Worm (Caenorhabditis elegans) whole organism, L2 larva: Measurements from ENCODE around the gene C08E8.11.
A peak's percentile ranks its signal among the peaks of the same experiment; 100 is the strongest.

Source experiments
- C34F6.9 ChIP-seq: fragments of 150-350 bp; optimal IDR thresholded peaks from 2 replicates; lab custom pipeline; 2014; ENCODE audit warnings: missing biosample characterization, missing genetic modification characterization
- F13H6.1 ChIP-seq: sonication (generic microtip); optimal IDR thresholded peaks from 2 replicates; lab custom pipeline; 2016; ENCODE audit warnings: missing genetic modification characterization, missing compliant biosample characterization
- R02D3.7 ChIP-seq: fragments of 150-350 bp; optimal IDR thresholded peaks from 2 replicates; lab custom pipeline; 2014; ENCODE audit warnings: missing biosample characterization, missing genetic modification characterization
- ZK546.5 ChIP-seq: sonication (generic microtip); optimal IDR thresholded peaks from 2 replicates; lab custom pipeline; 2017; ENCODE audit warnings: missing biosample characterization, missing genetic modification characterization
- alr-1 ChIP-seq: fragments of 150-350 bp; optimal IDR thresholded peaks from 2 replicates; lab custom pipeline; 2014; ENCODE audit warnings: missing biosample characterization, missing genetic modification characterization
- aly-2 ChIP-seq: fragments of 150-350 bp; optimal IDR thresholded peaks from 2 replicates; lab custom pipeline; 2014; ENCODE audit warnings: missing biosample characterization, missing genetic modification characterization
- ama-1 ChIP-seq: fragments of 150-350 bp; optimal IDR thresholded peaks from 2 replicates; lab custom pipeline; 2018; ENCODE audit warnings: inconsistent platforms
- blmp-1 ChIP-seq: sonication (generic microtip); optimal IDR thresholded peaks from 2 replicates; lab custom pipeline; 2017; ENCODE audit warnings: missing genetic modification characterization, mild to moderate bottlenecking, missing compliant biosample characterization, antibody characterized with exemption, moderate library complexity; ENCODE audit not compliant: insufficient read depth
- crh-2 ChIP-seq: sonication (generic microtip); optimal IDR thresholded peaks from 2 replicates; lab custom pipeline; 2017; ENCODE audit warnings: missing biosample characterization, missing genetic modification characterization
- egl-27 ChIP-seq: sonication (generic microtip); optimal IDR thresholded peaks from 3 replicates; lab custom pipeline; 2017; ENCODE audit warnings: missing biosample characterization, missing genetic modification reagents, missing genetic modification characterization
- elt-1 ChIP-seq: fragments of 150-350 bp; optimal IDR thresholded peaks from 2 replicates; lab custom pipeline; 2014; ENCODE audit warnings: missing biosample characterization, missing genetic modification characterization
- elt-3 ChIP-seq: sonication (generic microtip); optimal IDR thresholded peaks from 2 replicates; lab custom pipeline; 2017; ENCODE audit warnings: missing biosample characterization, missing genetic modification characterization
- fos-1 ChIP-seq: fragments of 150-350 bp; optimal IDR thresholded peaks from 2 replicates; lab custom pipeline; 2014; ENCODE audit warnings: missing biosample characterization, missing genetic modification characterization
- lin-11 ChIP-seq: fragments of 150-350 bp; sonication (generic microtip); optimal IDR thresholded peaks from 2 replicates; lab custom pipeline; 2014; ENCODE audit warnings: missing biosample characterization, missing genetic modification characterization, inconsistent platforms, mixed read lengths
- lin-13 ChIP-seq: fragments of 150-350 bp; optimal IDR thresholded peaks from 2 replicates; lab custom pipeline; 2014; ENCODE audit warnings: missing biosample characterization, missing genetic modification reagents, missing genetic modification characterization
- lin-39 ChIP-seq: fragments of 150-350 bp; optimal IDR thresholded peaks from 2 replicates; lab custom pipeline; 2014; ENCODE audit warnings: missing biosample characterization, missing genetic modification reagents, missing genetic modification characterization
- lsy-2 ChIP-seq, 2 experiments: fragments of 150-350 bp in 1 of 2; sonication (generic microtip) in 1 of 2; optimal IDR thresholded peaks; 2 replicates each; lab custom pipeline; 2014 to 2017; ENCODE audit warnings: missing biosample characterization in 2 of 2, missing genetic modification characterization in 2 of 2
- mbf-1 ChIP-seq: sonication (generic microtip); optimal IDR thresholded peaks from 2 replicates; lab custom pipeline; 2017; ENCODE audit warnings: missing biosample characterization, missing genetic modification characterization
- mdl-1 ChIP-seq, 2 experiments: fragments of 150-350 bp in 1 of 2; sonication (generic microtip) in 1 of 2; optimal IDR thresholded peaks; 2 replicates each; lab custom pipeline; 2017; ENCODE audit warnings: missing biosample characterization in 2 of 2, missing genetic modification characterization in 2 of 2
- nhr-10 ChIP-seq: sonication (generic microtip); optimal IDR thresholded peaks from 2 replicates; lab custom pipeline; 2017; ENCODE audit warnings: missing biosample characterization, missing genetic modification characterization
- nhr-11 ChIP-seq: fragments of 150-350 bp; optimal IDR thresholded peaks from 2 replicates; lab custom pipeline; 2014; ENCODE audit warnings: missing biosample characterization, missing genetic modification characterization
- nhr-129 ChIP-seq: fragments of 150-350 bp; optimal IDR thresholded peaks from 2 replicates; lab custom pipeline; 2014; ENCODE audit warnings: missing biosample characterization, missing genetic modification characterization
- nhr-21 ChIP-seq: fragments of 150-350 bp; optimal IDR thresholded peaks from 2 replicates; lab custom pipeline; 2014; ENCODE audit warnings: missing biosample characterization, missing genetic modification characterization
- nhr-23 ChIP-seq: fragments of 150-350 bp; optimal IDR thresholded peaks from 2 replicates; lab custom pipeline; 2014; ENCODE audit warnings: missing biosample characterization, missing genetic modification reagents, missing genetic modification characterization
- nhr-25 ChIP-seq: fragments of 150-350 bp; sonication (generic microtip); optimal IDR thresholded peaks from 3 replicates; lab custom pipeline; 2014; ENCODE audit warnings: missing biosample characterization, missing genetic modification characterization
- nhr-6 ChIP-seq: fragments of 150-350 bp; optimal IDR thresholded peaks from 2 replicates; lab custom pipeline; 2014; ENCODE audit warnings: missing biosample characterization, missing genetic modification characterization
- peb-1 ChIP-seq: fragments of 150-350 bp; optimal IDR thresholded peaks from 2 replicates; lab custom pipeline; 2014; ENCODE audit warnings: missing biosample characterization, missing genetic modification characterization
- skn-1 ChIP-seq: sonication (generic microtip); optimal IDR thresholded peaks from 2 replicates; lab custom pipeline; 2017; ENCODE audit warnings: missing biosample characterization, missing genetic modification characterization
- sma-3 ChIP-seq: sonication (generic microtip); optimal IDR thresholded peaks from 2 replicates; lab custom pipeline; 2016; ENCODE audit warnings: missing genetic modification reagents, missing genetic modification characterization, missing compliant biosample characterization
- sma-9 ChIP-seq, 2 experiments: fragments of 150-350 bp in 1 of 2; sonication (generic microtip) in 1 of 2; optimal IDR thresholded peaks; 2 replicates each; lab custom pipeline; 2014 to 2016; ENCODE audit warnings: missing genetic modification characterization in 2 of 2, mild to moderate bottlenecking in 1 of 2, missing biosample characterization in 1 of 2, missing compliant biosample characterization in 1 of 2, missing genetic modification reagents in 1 of 2, moderate library complexity in 1 of 2
- unc-39 ChIP-seq: fragments of 150-350 bp; optimal IDR thresholded peaks from 2 replicates; lab custom pipeline; 2014; ENCODE audit warnings: missing biosample characterization, missing genetic modification characterization
- unc-55 ChIP-seq: fragments of 150-350 bp; sonication (generic microtip); optimal IDR thresholded peaks from 3 replicates; lab custom pipeline; 2014; ENCODE audit warnings: missing biosample characterization, missing genetic modification reagents, missing genetic modification characterization
- unc-62 ChIP-seq: fragments of 150-350 bp; optimal IDR thresholded peaks from 2 replicates; lab custom pipeline; 2014; ENCODE audit warnings: missing biosample characterization, missing genetic modification reagents, missing genetic modification characterization
- zag-1 ChIP-seq: fragments of 150-350 bp; optimal IDR thresholded peaks from 2 replicates; lab custom pipeline; 2014; ENCODE audit warnings: missing biosample characterization, missing genetic modification characterization
- ztf-1 ChIP-seq: fragments of 200-800 bp; sonication (Bioruptor generic); conservative IDR thresholded peaks from 2 replicates; pipeline ENCODE4 v1.3.6; 2022; ENCODE audit warnings: missing genetic modification characterization, missing compliant biosample characterization
- ztf-4 ChIP-seq: fragments of 150-350 bp; optimal IDR thresholded peaks from 2 replicates; lab custom pipeline; 2014; ENCODE audit warnings: missing biosample characterization, missing genetic modification characterization

Gene C08E8.11

ce11 chrV:18371579-18371978 lies 20.8 kb downstream of the C08E8.11 start, which contains the start of gene C08E8.4:
TSS of gene C08E8.4 (plus strand) at chrV:18371846.
- TF ChIP-seq nhr-25 (no peak), ama-1 (no peak), elt-3 (tag; lab: Kevin White, UChicago) (no peak), fos-1 (peak; percentile 51), mdl-1 (tag; optimal IDR thresholded peaks at IDR 0.05; lab: Kevin White, UChicago) (no peak), blmp-1 (tag; lab: Kevin White, UChicago) (no peak), unc-55 (GFP tag; lab: Kevin White, UChicago) (no peak), aly-2 (tag; lab: Kevin White, UChicago) (no peak), crh-2 (peak; percentile 8)

- TF ChIP-seq nhr-23 (tag; lab: Kevin White, UChicago), result no peak
- TF ChIP-seq nhr-21 (tag; lab: Kevin White, UChicago), result no peak
- no peak for TF ChIP-seq zag-1 (tag; lab: Kevin White, UChicago)
- no peak for TF ChIP-seq nhr-11
- no peak for TF ChIP-seq nhr-6 (tag; lab: Kevin White, UChicago)
- TF ChIP-seq C34F6.9, result no peak
These were observed 23.4 kb downstream of the C08E8.11 start, which contains the start of gene Y51A2B.2 for ce11 chrV:18374194-18374593. TSS of gene Y51A2B.2 (plus strand) at chrV:18374494.

- TF ChIP-seq mbf-1 (tag; lab: Kevin White, UChicago) (no peak), nhr-10 (tag; lab: Kevin White, UChicago) (no peak), nhr-129 (no peak), blmp-1 (tag; lab: Kevin White, UChicago) (no peak), lin-13 (GFP tag; lab: Kevin White, UChicago) (no peak), ama-1 (no peak), ztf-4 (no peak)
- TF ChIP-seq, all 48 proteins: peak for 0
These were observed 24.7 kb downstream of the C08E8.11 start for ce11 chrV:18375551-18375950.

- TF ChIP-seq egl-27 (tag; lab: Kevin White, UChicago) (no peak), nhr-10 (tag; lab: Kevin White, UChicago) (no peak), fos-1 (no peak), lsy-2 (tag; optimal IDR thresholded peaks at IDR 0.05; lab: Kevin White, UChicago) (no peak), unc-39 (no peak)
- TF ChIP-seq, all 48 proteins: peak for 0
These were observed 28.0 kb downstream of the C08E8.11 start, which contains the start of gene Y51A2B.8 for ce11 chrV:18378819-18379218. TSS of gene Y51A2B.8 (plus strand) at chrV:18379119.

- no peak for TF ChIP-seq sma-9 (GFP tag; optimal IDR thresholded peaks at IDR 0.05; lab: Kevin White, UChicago)
- no peak for TF ChIP-seq sma-9 (tag; optimal IDR thresholded peaks at IDR 0.05; lab: Kevin White, UChicago)
- TF ChIP-seq lin-39, result no peak
- TF ChIP-seq lin-13 (GFP tag; lab: Kevin White, UChicago), result no peak
- no peak for TF ChIP-seq F13H6.1 (tag; lab: Kevin White, UChicago)
- no peak for TF ChIP-seq ama-1
- no peak for TF ChIP-seq mdl-1 (tag; optimal IDR thresholded peaks at IDR 0.05; lab: Kevin White, UChicago)
- TF ChIP-seq elt-1 (tag; lab: Kevin White, UChicago), result no peak
These were observed 31.8 kb downstream of the C08E8.11 start, which contains the start of gene nhr-288 for ce11 chrV:18382590-18382989. TSS of gene nhr-288 (minus strand) at chrV:18382690.

- TF ChIP-seq lin-13 (GFP tag; lab: Kevin White, UChicago) (no peak), unc-39 (no peak), ztf-1 (GFP tag; lab: Robert Waterston, UW) (no peak), nhr-11 (no peak), ZK546.5 (tag; lab: Kevin White, UChicago) (no peak), sma-3 (GFP tag; lab: Kevin White, UChicago) (no peak), peb-1 (tag; lab: Kevin White, UChicago) (no peak), lin-11 (tag; lab: Kevin White, UChicago) (no peak), C34F6.9 (no peak), sma-9 (GFP tag; optimal IDR thresholded peaks at IDR 0.05; lab: Kevin White, UChicago) (no peak), sma-9 (tag; optimal IDR thresholded peaks at IDR 0.05; lab: Kevin White, UChicago) (no peak), nhr-23 (tag; lab: Kevin White, UChicago) (no peak), unc-62 (GFP tag; lab: Kevin White, UChicago) (no peak), zag-1 (tag; lab: Kevin White, UChicago) (no peak), alr-1 (tag; lab: Kevin White, UChicago) (no peak), ztf-4 (no peak), R02D3.7 (tag; lab: Kevin White, UChicago) (no peak), skn-1 (tag; lab: Kevin White, UChicago) (no peak)
- TF ChIP-seq, all 48 proteins: peak for 0
These were observed 38.2 kb downstream of the C08E8.11 start, which contains the start of the genes Y51A2B.4 and Y51A2B.5 for ce11 chrV:18389046-18389445. TSS of gene Y51A2B.4 (minus strand) at chrV:18389146. TSS of gene Y51A2B.5 (plus strand) at chrV:18389277.
